Fruit fly (Drosophila melanogaster) whole organism, embryonic: ENCODE measurements around the gene Jon25Bi.
A peak's percentile ranks its signal among the peaks of the same experiment; 100 is the strongest.

ENCODE experiments used
- Atf3 ChIP-seq: fragments of 200-800 bp; sonication (Bioruptor generic); optimal IDR thresholded peaks from 3 replicates; lab custom pipeline; 2016; ENCODE audit warnings: missing biosample characterization, missing genetic modification characterization
- CG10543 ChIP-seq: fragments of 200-800 bp; sonication (Bioruptor generic); optimal IDR thresholded peaks from 3 replicates; lab custom pipeline; 2017; ENCODE audit warnings: missing biosample characterization, mild to moderate bottlenecking, missing genetic modification characterization, moderate library complexity
- CG12104 ChIP-seq: fragments of 200-800 bp; sonication (Bioruptor generic); optimal IDR thresholded peaks from 3 replicates; lab custom pipeline; 2016; ENCODE audit warnings: missing biosample characterization, missing genetic modification characterization
- CG12236 ChIP-seq: fragments of 200-800 bp; sonication (Bioruptor generic); optimal IDR thresholded peaks from 2 replicates; lab custom pipeline; 2016; ENCODE audit warnings: missing biosample characterization, missing genetic modification characterization
- CG17359 ChIP-seq: fragments of 200-800 bp; sonication (Bioruptor generic); optimal IDR thresholded peaks from 3 replicates; lab custom pipeline; 2018; ENCODE audit warnings: missing biosample characterization, mild to moderate bottlenecking, missing genetic modification characterization, moderate library complexity
- CG2116 ChIP-seq: fragments of 200-800 bp; sonication (Bioruptor generic); optimal IDR thresholded peaks from 3 replicates; lab custom pipeline; 2018; ENCODE audit warnings: missing biosample characterization, mild to moderate bottlenecking, missing genetic modification characterization
- CG2678 ChIP-seq: fragments of 200-800 bp; sonication (Bioruptor generic); optimal IDR thresholded peaks from 3 replicates; lab custom pipeline; 2019; ENCODE audit warnings: missing biosample characterization, mild to moderate bottlenecking, missing genetic modification characterization, moderate library complexity
- CG30020 ChIP-seq: fragments of 200-800 bp; optimal IDR thresholded peaks from 2 replicates; lab custom pipeline; 2019; ENCODE audit warnings: missing biosample characterization, mild to moderate bottlenecking, missing genetic modification characterization, moderate library complexity
- CG31441 ChIP-seq: fragments of 200-800 bp; sonication (Bioruptor generic); IDR thresholded peaks from 2 replicates; pipeline ENCODE4 v1.3.6; 2022; ENCODE audit warnings: missing biosample characterization, missing genetic modification characterization
- CG32772 ChIP-seq: fragments of 200-800 bp; sonication (Bioruptor generic); IDR thresholded peaks from 2 replicates; pipeline ENCODE4 v1.3.6; 2022; ENCODE audit warnings: missing biosample characterization, missing genetic modification characterization
- CG4360 ChIP-seq: fragments of 200-800 bp; sonication (Bioruptor generic); IDR thresholded peaks from 2 replicates; pipeline ENCODE4 v1.3.6; 2022; ENCODE audit warnings: missing biosample characterization, missing genetic modification characterization
- CG6254 ChIP-seq: fragments of 200-800 bp; sonication (Bioruptor generic); optimal IDR thresholded peaks from 3 replicates; lab custom pipeline; 2017; ENCODE audit warnings: mild to moderate bottlenecking, missing biosample characterization, missing genetic modification reagents, missing genetic modification characterization
- CG7271 ChIP-seq: fragments of 200-800 bp; sonication (Bioruptor generic); optimal IDR thresholded peaks from 2 replicates; lab custom pipeline; 2018; ENCODE audit warnings: missing biosample characterization, mild to moderate bottlenecking, missing genetic modification characterization, moderate library complexity
- CG8089 ChIP-seq: fragments of 200-800 bp; sonication (Bioruptor generic); optimal IDR thresholded peaks from 3 replicates; lab custom pipeline; 2016; ENCODE audit warnings: missing biosample characterization, missing genetic modification characterization
- CG8388 ChIP-seq: fragments of 200-800 bp; sonication (Bioruptor generic); optimal IDR thresholded peaks from 2 replicates; lab custom pipeline; 2019; ENCODE audit warnings: missing biosample characterization, mild to moderate bottlenecking, missing genetic modification characterization, moderate library complexity
- CG9609 ChIP-seq: fragments of 200-800 bp; sonication (Bioruptor generic); optimal IDR thresholded peaks from 3 replicates; lab custom pipeline; 2016; ENCODE audit warnings: missing biosample characterization, missing genetic modification characterization
- CG9932 ChIP-seq: fragments of 200-800 bp; sonication (Bioruptor generic); IDR thresholded peaks from 2 replicates; pipeline ENCODE4 v1.3.6; 2022; ENCODE audit warnings: missing biosample characterization, missing genetic modification characterization
- CrebB ChIP-seq: fragments of 200-800 bp; sonication (Bioruptor generic); optimal IDR thresholded peaks from 3 replicates; lab custom pipeline; 2018; ENCODE audit warnings: missing biosample characterization, mild to moderate bottlenecking, missing genetic modification characterization
- Ets97D ChIP-seq: fragments of 200-800 bp; sonication (Bioruptor generic); optimal IDR thresholded peaks from 3 replicates; lab custom pipeline; 2016; ENCODE audit warnings: missing biosample characterization, missing genetic modification characterization
- Fer2 ChIP-seq: fragments of 200-800 bp; sonication (Bioruptor generic); optimal IDR thresholded peaks from 2 replicates; lab custom pipeline; 2018; ENCODE audit warnings: missing biosample characterization, mild to moderate bottlenecking, missing genetic modification characterization, moderate library complexity
- H2.0 ChIP-seq: fragments of 200-800 bp; sonication (Bioruptor generic); IDR thresholded peaks from 2 replicates; pipeline ENCODE4 v1.3.6; 2022; ENCODE audit warnings: missing biosample characterization, missing genetic modification characterization
- Hr78 ChIP-seq, 2 experiments: fragments of 200-800 bp in 1 of 2; fragments of >200 bp in 1 of 2; sonication (Bioruptor generic) in 1 of 2; optimal IDR thresholded peaks; 2 replicates each; lab custom pipeline; 2017 to 2019; ENCODE audit warnings: missing biosample characterization in 2 of 2, missing genetic modification characterization in 2 of 2, mild to moderate bottlenecking in 1 of 2, moderate library complexity in 1 of 2
- Lim3 ChIP-seq: fragments of 200-800 bp; sonication (Bioruptor generic); IDR thresholded peaks from 2 replicates; pipeline ENCODE4 v1.3.6; 2022; ENCODE audit warnings: missing biosample characterization, missing genetic modification characterization
- MESR4 ChIP-seq: fragments of 200-800 bp; sonication (Bioruptor generic); optimal IDR thresholded peaks from 2 replicates; lab custom pipeline; 2018; ENCODE audit warnings: missing biosample characterization, mild to moderate bottlenecking, missing genetic modification characterization, moderate library complexity
- NK7.1 ChIP-seq: fragments of 200-800 bp; sonication (Bioruptor generic); optimal IDR thresholded peaks from 3 replicates; lab custom pipeline; 2016; ENCODE audit warnings: missing biosample characterization, missing genetic modification characterization
- Stat92E ChIP-seq, 3 experiments: fragments of >200 bp in 2 of 3; fragments of 200-800 bp in 1 of 3; sonication (Bioruptor generic) in 1 of 3; optimal IDR thresholded peaks; 2 replicates each; lab custom pipeline; 2017 to 2019; ENCODE audit warnings: missing biosample characterization in 3 of 3, missing genetic modification characterization in 3 of 3, mild to moderate bottlenecking in 1 of 3, moderate library complexity in 1 of 3
- Usf ChIP-seq: fragments of 200-800 bp; sonication (Bioruptor generic); optimal IDR thresholded peaks from 2 replicates; lab custom pipeline; 2017; ENCODE audit warnings: missing genotype, missing biosample characterization, missing genetic modification characterization
- aop ChIP-seq: fragments of 200-800 bp; sonication (Bioruptor generic); IDR thresholded peaks from 2 replicates; pipeline ENCODE4 v1.3.6; 2022; ENCODE audit warnings: missing biosample characterization, missing genetic modification characterization
- bigmax ChIP-seq: fragments of 200-800 bp; sonication (Bioruptor generic); optimal IDR thresholded peaks from 2 replicates; lab custom pipeline; 2018; ENCODE audit warnings: missing biosample characterization, mild to moderate bottlenecking, missing genetic modification characterization
- da ChIP-seq: fragments of 200-800 bp; sonication (Bioruptor generic); optimal IDR thresholded peaks from 2 replicates; lab custom pipeline; 2016; ENCODE audit warnings: missing biosample characterization, missing genetic modification characterization
- disco-r ChIP-seq: fragments of 200-800 bp; sonication (Bioruptor generic); optimal IDR thresholded peaks from 2 replicates; lab custom pipeline; 2016; ENCODE audit warnings: missing biosample characterization, missing genetic modification characterization
- dmrt11E ChIP-seq: fragments of 200-800 bp; sonication (Bioruptor generic); optimal IDR thresholded peaks from 3 replicates; lab custom pipeline; 2018; ENCODE audit warnings: missing biosample characterization, mild to moderate bottlenecking, missing genetic modification characterization, moderate library complexity
- ftz-f1 ChIP-seq: fragments of 200-800 bp; sonication (Bioruptor generic); optimal IDR thresholded peaks from 2 replicates; lab custom pipeline; 2016; ENCODE audit warnings: missing biosample characterization, missing genetic modification characterization
- gfzf ChIP-seq: fragments of 200-800 bp; sonication (Bioruptor generic); optimal IDR thresholded peaks from 2 replicates; lab custom pipeline; 2016; ENCODE audit warnings: missing biosample characterization, mild to moderate bottlenecking, missing genetic modification characterization, moderate library complexity
- hb ChIP-seq: fragments of 200-800 bp; sonication (Bioruptor generic); IDR thresholded peaks from 3 replicates; pipeline ENCODE4 v1.3.6; 2022; ENCODE audit warnings: missing biosample characterization, missing genetic modification characterization; ENCODE audit not compliant: partially characterized antibody
- insv ChIP-seq, 2 experiments: fragments of 200-800 bp; sonication (Bioruptor generic); optimal IDR thresholded peaks; 3 replicates each; lab custom pipeline; 2016 to 2018; ENCODE audit warnings: missing biosample characterization in 2 of 2, missing genetic modification characterization in 2 of 2
- ken ChIP-seq: fragments of 200-800 bp; sonication (Bioruptor generic); IDR thresholded peaks from 3 replicates; pipeline ENCODE4 v1.3.6; 2022; ENCODE audit warnings: missing biosample characterization, missing genetic modification characterization
- lilli ChIP-seq: fragments of 200-800 bp; sonication (Bioruptor generic); optimal IDR thresholded peaks from 3 replicates; lab custom pipeline; 2016; ENCODE audit warnings: missing biosample characterization, missing genetic modification characterization
- maf-S ChIP-seq: fragments of 200-800 bp; sonication (Bioruptor generic); optimal IDR thresholded peaks from 2 replicates; lab custom pipeline; 2016; ENCODE audit warnings: missing biosample characterization, missing genetic modification characterization
- odd ChIP-seq: fragments of 200-800 bp; sonication (Bioruptor generic); optimal IDR thresholded peaks from 2 replicates; lab custom pipeline; 2017; ENCODE audit warnings: missing biosample characterization, mild to moderate bottlenecking, missing genetic modification characterization
- onecut ChIP-seq: fragments of 200-800 bp; sonication (Bioruptor generic); IDR thresholded peaks from 2 replicates; pipeline ENCODE4 v1.3.6; 2022; ENCODE audit warnings: missing biosample characterization, missing genetic modification characterization
- pum ChIP-seq: fragments of 200-800 bp; sonication (Bioruptor generic); optimal IDR thresholded peaks from 2 replicates; lab custom pipeline; 2016; ENCODE audit warnings: missing biosample characterization, missing genetic modification characterization
- rib ChIP-seq: fragments of 200-800 bp; sonication (Bioruptor generic); IDR thresholded peaks from 2 replicates; pipeline ENCODE4 v1.3.6; 2022; ENCODE audit warnings: missing biosample characterization, missing genetic modification characterization
- salm ChIP-seq: fragments of 200-800 bp; sonication (Bioruptor generic); optimal IDR thresholded peaks from 2 replicates; lab custom pipeline; 2018; ENCODE audit warnings: missing biosample characterization, mild to moderate bottlenecking, missing genetic modification characterization
- slp2 ChIP-seq: fragments of 200-800 bp; sonication (Bioruptor generic); optimal IDR thresholded peaks from 2 replicates; lab custom pipeline; 2016; ENCODE audit warnings: missing biosample characterization, missing genetic modification characterization
- sna ChIP-seq: fragments of 200-800 bp; sonication (Bioruptor generic); IDR thresholded peaks from 2 replicates; pipeline ENCODE4 v1.3.6; 2022; ENCODE audit warnings: missing biosample characterization, missing genetic modification characterization; ENCODE audit not compliant: partially characterized antibody
- ssp ChIP-seq: fragments of 200-800 bp; sonication (Bioruptor generic); IDR thresholded peaks from 2 replicates; pipeline ENCODE4 v1.3.6; 2022; ENCODE audit warnings: missing biosample characterization, missing genetic modification characterization
- stwl ChIP-seq: fragments of 200-800 bp; sonication (Bioruptor generic); optimal IDR thresholded peaks from 3 replicates; lab custom pipeline; 2018; ENCODE audit warnings: missing biosample characterization, mild to moderate bottlenecking, missing genetic modification characterization, moderate library complexity
- tup ChIP-seq: fragments of 200-800 bp; sonication (Bioruptor generic); optimal IDR thresholded peaks from 2 replicates; lab custom pipeline; 2016; ENCODE audit warnings: missing biosample characterization, mild to moderate bottlenecking, missing genetic modification characterization, moderate library complexity
- wek ChIP-seq: fragments of 200-800 bp; sonication (Bioruptor generic); optimal IDR thresholded peaks from 3 replicates; lab custom pipeline; 2018; ENCODE audit warnings: missing biosample characterization, mild to moderate bottlenecking, missing genetic modification characterization, moderate library complexity

Jon25Bi gene

dm6 chr2L:4973731-4974415, 18.9 kb upstream of the Jon25Bi start, which contains the start of gene mRpL28 (continued):
- no peak for TF ChIP-seq CG4360
- no peak for TF ChIP-seq insv (GFP tag; optimal IDR thresholded peaks at IDR 0.05; lab: Kevin White, UChicago)
- TF ChIP-seq aop (GFP tag; lab: Robert Waterston, UW): no peak
- no peak for TF ChIP-seq disco-r (GFP tag; lab: Kevin White, UChicago)
- TF ChIP-seq Usf (GFP tag; lab: Kevin White, UChicago): no peak
- TF ChIP-seq H2.0: no peak
- no peak for TF ChIP-seq odd (GFP tag; lab: Kevin White, UChicago)
- TF ChIP-seq CG12104 (GFP tag; lab: Kevin White, UChicago): no peak
- no peak for TF ChIP-seq Lim3
- no peak for TF ChIP-seq CG17359 (tag; lab: Kevin White, UChicago)
- TF ChIP-seq rib: no peak
- TF ChIP-seq hb (GFP tag; lab: Robert Waterston, UW): no peak
- TF ChIP-seq bigmax (GFP tag; lab: Kevin White, UChicago): no peak
- TF ChIP-seq CG9932 (GFP tag; lab: Robert Waterston, UW): peak; percentile 67
- TF ChIP-seq tup (GFP tag; lab: Kevin White, UChicago): no peak
- TF ChIP-seq NK7.1 (GFP tag; lab: Kevin White, UChicago): no peak
- TF ChIP-seq CG8089: no peak
- no peak for TF ChIP-seq CG8388 (GFP tag; lab: Kevin White, UChicago)
- TF ChIP-seq maf-S (GFP tag; lab: Kevin White, UChicago): no peak
- TF ChIP-seq CG10543 (GFP tag; lab: Kevin White, UChicago): no peak
- TF ChIP-seq ssp: no peak
- TF ChIP-seq gfzf (GFP tag; lab: Kevin White, UChicago): peak; percentile 13
- TF ChIP-seq Hr78 (GFP tag; optimal IDR thresholded peaks at IDR 0.05; lab: Kevin White, UChicago): no peak
- no peak for TF ChIP-seq CG6254
- TF ChIP-seq Stat92E (GFP tag; optimal IDR thresholded peaks at IDR 0.05; lab: Kevin White, UChicago): no peak
- no peak for TF ChIP-seq CG9609 (GFP tag; lab: Kevin White, UChicago)
- TF ChIP-seq sna (GFP tag; lab: Robert Waterston, UW): peak; percentile 45; the same call in 1 of the 2 replicates
- no peak for TF ChIP-seq CG2116
- no peak for TF ChIP-seq CrebB
- no peak for TF ChIP-seq ken (GFP tag; lab: Robert Waterston, UW)
- no peak for TF ChIP-seq ftz-f1 (GFP tag; lab: Kevin White, UChicago)
- no peak for TF ChIP-seq CG7271 (tag; lab: Kevin White, UChicago)
- no peak for TF ChIP-seq Atf3 (GFP tag; lab: Kevin White, UChicago)
- peak; percentile 39 for TF ChIP-seq CG30020
- no peak for TF ChIP-seq da (GFP tag; lab: Kevin White, UChicago)
- no peak for TF ChIP-seq pum (GFP tag; lab: Kevin White, UChicago)
- no peak for TF ChIP-seq dmrt11E (tag; lab: Kevin White, UChicago)
- TF ChIP-seq slp2: no peak
- TF ChIP-seq onecut (GFP tag; lab: Robert Waterston, UW): no peak
- TF ChIP-seq lilli: peak; percentile 12
- peak; percentile 87 for TF ChIP-seq MESR4 (GFP tag; lab: Kevin White, UChicago)
- no peak for TF ChIP-seq CG2678 (tag; lab: Kevin White, UChicago)
- TF ChIP-seq wek (GFP tag; lab: Kevin White, UChicago): no peak
- peak; percentile 92 for TF ChIP-seq stwl (tag; lab: Kevin White, UChicago)
- TF ChIP-seq salm: no peak
- TF ChIP-seq CG32772 (GFP tag; lab: Robert Waterston, UW): no peak
- TF ChIP-seq Ets97D (GFP tag; lab: Kevin White, UChicago): peak; percentile 30
- no peak for TF ChIP-seq CG31441 (GFP tag; lab: Robert Waterston, UW)
- no peak for TF ChIP-seq CG12236 (GFP tag; lab: Kevin White, UChicago)
- no peak for TF ChIP-seq Fer2 (tag; lab: Kevin White, UChicago)
